Fruit fly (Drosophila melanogaster) whole organism, wandering third instar larva: ENCODE data around the gene Polr2M.

Experiments
- Abd-B ChIP-seq: fragments of >200 bp; optimal IDR thresholded peaks from 2 replicates; lab custom pipeline; 2017; ENCODE audit warnings: missing biosample characterization, missing genetic modification characterization
- CG32264 ChIP-seq: fragments of 200-800 bp; sonication (Bioruptor generic); optimal IDR thresholded peaks from 2 replicates; lab custom pipeline; 2016; ENCODE audit warnings: missing biosample characterization, missing genetic modification characterization
- CG9705 ChIP-seq: fragments of 200-800 bp; sonication (Bioruptor generic); optimal IDR thresholded peaks from 2 replicates; lab custom pipeline; 2018; ENCODE audit warnings: missing biosample characterization, mild to moderate bottlenecking, missing genetic modification characterization
- Dfd ChIP-seq: fragments of >200 bp; optimal IDR thresholded peaks from 2 replicates; lab custom pipeline; 2017; ENCODE audit warnings: missing biosample characterization, missing genetic modification characterization
- Dif ChIP-seq: fragments of 200-275, 200-300 bp; sonication (Bioruptor generic); optimal IDR thresholded peaks from 2 replicates; lab custom pipeline; 2018; ENCODE audit warnings: missing biosample characterization, missing genetic modification characterization; ENCODE audit not compliant: partially characterized antibody
- GATAd ChIP-seq: sonication (Bioruptor generic); optimal IDR thresholded peaks from 2 replicates; lab custom pipeline; 2016; ENCODE audit warnings: missing biosample characterization, missing genetic modification characterization
- HLH106 ChIP-seq: fragments of 200-800 bp; optimal IDR thresholded peaks from 3 replicates; lab custom pipeline; 2019; ENCODE audit warnings: missing biosample characterization, mild to moderate bottlenecking, missing genetic modification characterization, moderate library complexity
- Hnf4 ChIP-seq: fragments of 200-800 bp; sonication (Bioruptor generic); optimal IDR thresholded peaks from 2 replicates; lab custom pipeline; 2016; ENCODE audit warnings: missing biosample characterization, mild to moderate bottlenecking, missing genetic modification characterization
- Hr78 ChIP-seq: fragments of >200 bp; optimal IDR thresholded peaks from 2 replicates; lab custom pipeline; 2017; ENCODE audit warnings: missing biosample characterization, missing genetic modification characterization
- Hr83 ChIP-seq: fragments of 200-300 bp; sonication (Bioruptor generic); optimal IDR thresholded peaks from 2 replicates; lab custom pipeline; 2016; ENCODE audit warnings: missing biosample characterization, mild to moderate bottlenecking, missing genetic modification characterization, moderate library complexity; ENCODE audit not compliant: poor library complexity, severe bottlenecking
- Jra ChIP-seq: sonication (Bioruptor generic); optimal IDR thresholded peaks from 2 replicates; lab custom pipeline; 2016; ENCODE audit warnings: missing biosample characterization, missing genetic modification characterization
- Mio ChIP-seq: sonication (Bioruptor generic); optimal IDR thresholded peaks from 2 replicates; lab custom pipeline; 2016; ENCODE audit warnings: missing biosample characterization, missing genetic modification characterization
- Myc ChIP-seq: fragments of >200 bp; optimal IDR thresholded peaks from 2 replicates; lab custom pipeline; 2017
- N ChIP-seq: fragments of >200 bp; optimal IDR thresholded peaks from 2 replicates; lab custom pipeline; 2018; ENCODE audit warnings: missing biosample characterization, missing external identifiers, missing genetic modification characterization
- OdsH ChIP-seq: fragments of 200-800 bp; sonication (Bioruptor generic); optimal IDR thresholded peaks from 2 replicates; lab custom pipeline; 2016; ENCODE audit warnings: missing biosample characterization, mild to moderate bottlenecking, missing genetic modification characterization
- Rel ChIP-seq, 2 experiments: fragments of 200-800 bp; sonication (Bioruptor generic) in 1 of 2; optimal IDR thresholded peaks; 2 replicates in 1 of 2; 3 replicates in 1 of 2; lab custom pipeline; 2016 to 2019; ENCODE audit warnings: mild to moderate bottlenecking in 2 of 2, missing biosample characterization in 2 of 2, missing genetic modification characterization in 2 of 2, moderate library complexity in 1 of 2
- Sp1 ChIP-seq: fragments of 200-800 bp; sonication (Bioruptor generic); optimal IDR thresholded peaks from 3 replicates; lab custom pipeline; 2019; ENCODE audit warnings: missing biosample characterization, mild to moderate bottlenecking, missing genetic modification characterization, moderate library complexity
- Vsx2 ChIP-seq: fragments of 200-300, 225-300 bp; sonication (Bioruptor generic); optimal IDR thresholded peaks from 2 replicates; lab custom pipeline; 2018; ENCODE audit warnings: missing biosample characterization, missing genetic modification characterization; ENCODE audit not compliant: partially characterized antibody
- br ChIP-seq: fragments of 200-800 bp; sonication (Bioruptor generic); optimal IDR thresholded peaks from 2 replicates; lab custom pipeline; 2016; ENCODE audit warnings: missing biosample characterization, missing genetic modification characterization
- brk ChIP-seq: fragments of 200-800 bp; sonication (Bioruptor generic); optimal IDR thresholded peaks from 2 replicates; lab custom pipeline; 2016; ENCODE audit warnings: missing biosample characterization, mild to moderate bottlenecking, missing genetic modification characterization
- dl ChIP-seq, 2 experiments: fragments of 175-275, 200-275 bp in 1 of 2; fragments of 200-275 bp in 1 of 2; sonication (Bioruptor generic); optimal IDR thresholded peaks; lab custom pipeline; 2018; ENCODE audit warnings: mild to moderate bottlenecking in 2 of 2, missing biosample characterization in 2 of 2, missing genetic modification characterization in 2 of 2, moderate library complexity in 2 of 2; ENCODE audit not compliant: partially characterized antibody in 2 of 2, insufficient read depth in 1 of 2
- dmrt93B ChIP-seq: fragments of 200-800 bp; sonication (Bioruptor generic); optimal IDR thresholded peaks from 2 replicates; lab custom pipeline; 2018; ENCODE audit warnings: missing biosample characterization, mild to moderate bottlenecking, missing genetic modification characterization
- dsf ChIP-seq: sonication (Bioruptor generic); optimal IDR thresholded peaks from 2 replicates; lab custom pipeline; 2016; ENCODE audit warnings: missing biosample characterization, missing genetic modification characterization, borderline replicate concordance
- ey ChIP-seq: fragments of 200-800 bp; sonication (Bioruptor generic); optimal IDR thresholded peaks from 2 replicates; lab custom pipeline; 2016; ENCODE audit warnings: missing biosample characterization, missing genetic modification characterization
- foxo ChIP-seq, 2 experiments: fragments of 200-800 bp; sonication (Bioruptor generic); optimal IDR thresholded peaks; 2 replicates in 1 of 2; 3 replicates in 1 of 2; lab custom pipeline; 2016 to 2017; ENCODE audit warnings: missing biosample characterization in 2 of 2, missing genetic modification characterization in 2 of 2
- fru ChIP-seq: fragments of 200-800 bp; sonication (Bioruptor generic); optimal IDR thresholded peaks from 3 replicates; lab custom pipeline; 2016; ENCODE audit warnings: missing biosample characterization, mild to moderate bottlenecking, missing genetic modification characterization
- h ChIP-seq: fragments of 200-800 bp; sonication (Bioruptor generic); optimal IDR thresholded peaks from 3 replicates; lab custom pipeline; 2016; ENCODE audit warnings: missing biosample characterization, mild to moderate bottlenecking, missing genetic modification characterization
- jim ChIP-seq: fragments of 175-275, 200-325 bp; sonication (Bioruptor generic); optimal IDR thresholded peaks from 2 replicates; lab custom pipeline; 2016; ENCODE audit warnings: missing biosample characterization, mild to moderate bottlenecking, missing genetic modification characterization
- lola ChIP-seq: fragments of >200 bp; optimal IDR thresholded peaks from 2 replicates; lab custom pipeline; 2017; ENCODE audit warnings: missing biosample characterization, missing genetic modification characterization
- pan ChIP-seq: fragments of >200 bp; optimal IDR thresholded peaks from 2 replicates; lab custom pipeline; 2017
- psq ChIP-seq: fragments of 200-800 bp; sonication (Bioruptor generic); optimal IDR thresholded peaks from 3 replicates; lab custom pipeline; 2017; ENCODE audit warnings: missing biosample characterization, mild to moderate bottlenecking, missing genetic modification characterization, moderate library complexity
- rgr ChIP-seq: fragments of 200-800 bp; sonication (Bioruptor generic); optimal IDR thresholded peaks from 3 replicates; lab custom pipeline; 2016; ENCODE audit warnings: missing biosample characterization, mild to moderate bottlenecking, missing genetic modification characterization
- sage ChIP-seq: fragments of 200-800 bp; sonication (Bioruptor generic); optimal IDR thresholded peaks from 2 replicates; lab custom pipeline; 2016; ENCODE audit warnings: missing biosample characterization, mild to moderate bottlenecking, missing genetic modification characterization
- sv ChIP-seq: fragments of 200-800 bp; sonication (Bioruptor generic); optimal IDR thresholded peaks from 3 replicates; lab custom pipeline; 2016; ENCODE audit warnings: missing biosample characterization, missing genetic modification characterization
- tai ChIP-seq: sonication (Bioruptor generic); optimal IDR thresholded peaks from 2 replicates; lab custom pipeline; 2016; ENCODE audit warnings: missing biosample characterization, missing genetic modification characterization
- usp ChIP-seq: fragments of >200 bp; optimal IDR thresholded peaks from 2 replicates; lab custom pipeline; 2017; ENCODE audit warnings: missing biosample characterization, missing genetic modification characterization
- woc ChIP-seq: sonication (Bioruptor generic); optimal IDR thresholded peaks from 2 replicates; lab custom pipeline; 2016; ENCODE audit warnings: missing biosample characterization, mild to moderate bottlenecking, missing genetic modification characterization

Polr2M gene

DNA sequence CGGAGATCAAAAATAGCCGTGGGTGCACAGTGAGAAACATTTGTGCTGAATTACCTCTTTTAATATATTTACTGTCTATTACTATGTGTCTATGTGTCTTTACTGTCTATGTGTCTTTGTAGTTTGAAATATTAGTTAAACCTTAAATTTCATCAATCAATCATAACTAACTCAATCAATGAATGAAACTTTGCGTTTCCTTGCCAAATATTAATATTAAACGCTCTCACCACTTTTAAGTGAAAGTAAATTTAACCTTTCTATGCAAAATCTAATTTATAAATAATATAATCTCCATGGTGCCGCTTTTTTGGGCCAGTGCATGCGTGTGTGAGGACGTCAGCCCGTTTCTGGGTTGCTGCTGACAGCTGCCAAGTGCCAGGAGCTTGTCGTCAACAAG, 48.0 kb upstream of the Polr2M start:
- TF ChIP-seq Jra (GFP tag; lab: Kevin White, UChicago) (no peak), N (GFP tag; lab: Kevin White, UChicago) (no peak), fru (GFP tag; lab: Kevin White, UChicago) (peak; percentile 68), Vsx2 (GFP tag; lab: Kevin White, UChicago) (no peak), foxo (GFP tag; optimal IDR thresholded peaks at IDR 0.05; lab: Kevin White, UChicago) (peak in 1 of 2 experiments; percentile 70), sv (no peak), CG32264 (GFP tag; lab: Kevin White, UChicago) (no peak), tai (GFP tag; lab: Kevin White, UChicago) (peak; percentile 25), rgr (GFP tag; lab: Kevin White, UChicago) (peak; percentile 62), Hr83 (no peak), brk (GFP tag; lab: Kevin White, UChicago) (peak; percentile 5), pan (no peak), jim (GFP tag; lab: Kevin White, UChicago) (no peak), Dfd (GFP tag; lab: Kevin White, UChicago) (no peak), GATAd (GFP tag; lab: Kevin White, UChicago) (no peak), Hnf4 (GFP tag; lab: Kevin White, UChicago) (peak; percentile 14), woc (GFP tag; lab: Kevin White, UChicago) (peak; percentile 42), h (GFP tag; lab: Kevin White, UChicago) (peak; percentile 84), dsf (GFP tag; lab: Kevin White, UChicago) (no peak), Myc (no peak), Sp1 (GFP tag; lab: Kevin White, UChicago) (peak; percentile 68), ey (peak; percentile 61), lola (no peak), Hr78 (GFP tag; lab: Kevin White, UChicago) (no peak), br (GFP tag; lab: Kevin White, UChicago) (peak; percentile 56), dl (GFP tag; optimal IDR thresholded peaks at IDR 0.05; lab: Kevin White, UChicago; ENCODE audit: insufficient read depth in 1 of 2, partially characterized antibody in 2 of 2) (no peak), OdsH (peak; percentile 73), Dif (GFP tag; lab: Kevin White, UChicago) (no peak), CG9705 (GFP tag; lab: Kevin White, UChicago) (peak; percentile 18), Abd-B (GFP tag; lab: Kevin White, UChicago) (no peak), HLH106 (tag; lab: Kevin White, UChicago) (peak; percentile 68), Rel (GFP tag; optimal IDR thresholded peaks at IDR 0.05; lab: Kevin White, UChicago) (no peak), Rel (tag; optimal IDR thresholded peaks at IDR 0.05; lab: Kevin White, UChicago) (no peak), sage (GFP tag; lab: Kevin White, UChicago) (no peak), dmrt93B (GFP tag; lab: Kevin White, UChicago) (peak; percentile 58)

DNA sequence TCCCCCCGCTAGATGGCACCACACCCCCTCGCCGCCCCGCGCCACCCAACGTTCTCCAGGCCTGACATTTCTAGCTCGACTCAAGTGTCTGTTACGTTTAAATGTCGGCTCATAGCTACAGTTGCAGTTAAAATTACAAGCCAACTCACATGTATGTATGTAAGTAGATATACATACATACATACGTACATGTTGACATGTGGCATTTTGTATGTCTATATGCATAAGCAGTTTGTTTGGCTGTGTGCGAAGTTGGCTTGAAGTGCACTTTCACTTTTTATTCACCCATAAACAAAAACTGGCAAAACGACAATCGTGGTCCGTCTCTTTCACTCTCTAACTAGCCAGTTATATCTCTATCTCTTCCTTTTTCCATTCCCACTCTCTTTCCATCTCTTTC, 46.4 kb upstream of the Polr2M start:
- no peak for TF ChIP-seq fru (GFP tag; lab: Kevin White, UChicago)
- TF ChIP-seq dmrt93B (GFP tag; lab: Kevin White, UChicago) = no peak
- TF ChIP-seq Dfd (GFP tag; lab: Kevin White, UChicago) = no peak
- no peak for TF ChIP-seq lola
- no peak for TF ChIP-seq Dif (GFP tag; lab: Kevin White, UChicago)
- TF ChIP-seq jim (GFP tag; lab: Kevin White, UChicago) = no peak
- no peak for TF ChIP-seq dsf (GFP tag; lab: Kevin White, UChicago)
- no peak for TF ChIP-seq CG9705 (GFP tag; lab: Kevin White, UChicago)
- no peak for TF ChIP-seq sv
- TF ChIP-seq Mio (GFP tag; lab: Kevin White, UChicago) = no peak
- TF ChIP-seq Abd-B (GFP tag; lab: Kevin White, UChicago) = no peak
- no peak for TF ChIP-seq br (GFP tag; lab: Kevin White, UChicago)
- TF ChIP-seq usp = no peak
- no peak for TF ChIP-seq tai (GFP tag; lab: Kevin White, UChicago)

DNA sequence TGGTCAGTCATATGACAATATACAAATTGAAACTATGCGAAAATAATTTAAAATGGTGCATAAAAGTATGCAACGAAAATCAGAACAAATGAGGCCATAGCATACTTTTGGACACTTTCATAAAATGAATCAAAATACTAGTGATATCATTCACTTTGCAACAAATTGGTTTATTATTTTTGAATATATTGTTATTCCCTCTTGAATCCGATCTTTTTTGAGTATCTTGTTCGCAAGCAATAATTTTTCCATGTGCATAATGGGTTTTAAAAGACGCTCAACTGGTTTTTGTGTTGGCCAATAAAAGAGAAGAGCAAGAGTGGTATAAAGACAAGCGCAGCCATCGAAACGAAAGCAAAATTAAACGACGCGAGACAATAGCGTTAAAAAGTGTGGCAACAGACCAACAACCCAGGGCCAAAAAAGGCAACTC, 41.5 kb upstream of the Polr2M start:
- TF ChIP-seq foxo (GFP tag; optimal IDR thresholded peaks at IDR 0.05; lab: Kevin White, UChicago) (peak in 1 of 2 experiments; percentile 70), Dfd (GFP tag; lab: Kevin White, UChicago) (no peak), CG9705 (GFP tag; lab: Kevin White, UChicago) (peak; percentile 53), fru (GFP tag; lab: Kevin White, UChicago) (peak; percentile 88), h (GFP tag; lab: Kevin White, UChicago) (peak; percentile 86), dsf (GFP tag; lab: Kevin White, UChicago) (peak; percentile 13), Sp1 (GFP tag; lab: Kevin White, UChicago) (peak; percentile 86), Dif (GFP tag; lab: Kevin White, UChicago) (no peak), dl (GFP tag; optimal IDR thresholded peaks at IDR 0.05; lab: Kevin White, UChicago; ENCODE audit: insufficient read depth in 1 of 2, partially characterized antibody in 2 of 2) (no peak), usp (no peak), ey (peak; percentile 82), rgr (GFP tag; lab: Kevin White, UChicago) (peak; percentile 75), br (GFP tag; lab: Kevin White, UChicago) (peak; percentile 81), CG32264 (GFP tag; lab: Kevin White, UChicago) (peak; percentile 21), Vsx2 (GFP tag; lab: Kevin White, UChicago) (no peak), sage (GFP tag; lab: Kevin White, UChicago) (peak; percentile 16), tai (GFP tag; lab: Kevin White, UChicago) (peak; percentile 34), Rel (GFP tag; optimal IDR thresholded peaks at IDR 0.05; lab: Kevin White, UChicago) (no peak), Rel (tag; optimal IDR thresholded peaks at IDR 0.05; lab: Kevin White, UChicago) (no peak), Jra (GFP tag; lab: Kevin White, UChicago) (peak; percentile 17), woc (GFP tag; lab: Kevin White, UChicago) (peak; percentile 75), Myc (no peak), dmrt93B (GFP tag; lab: Kevin White, UChicago) (peak; percentile 62), OdsH (peak; percentile 80), Hnf4 (GFP tag; lab: Kevin White, UChicago) (peak; percentile 62), psq (peak; percentile 91), HLH106 (tag; lab: Kevin White, UChicago) (peak; percentile 52), brk (GFP tag; lab: Kevin White, UChicago) (peak; percentile 22)
